Worm (Caenorhabditis elegans) whole organism, L4/young adult: Measurements from ENCODE around the gene T21D12.7.

ENCODE experiments used
- W03F9.2 ChIP-seq: fragments of 150-350 bp; optimal IDR thresholded peaks from 2 replicates; lab custom pipeline; 2014; ENCODE audit warnings: missing biosample characterization, missing genetic modification characterization
- dao-5 ChIP-seq: sonication (generic microtip); optimal IDR thresholded peaks from 2 replicates; lab custom pipeline; 2016; ENCODE audit warnings: missing genotype, missing genetic modification characterization, moderate library complexity, missing compliant biosample characterization
- him-1 ChIP-seq: sonication (generic microtip); optimal IDR thresholded peaks from 2 replicates; lab custom pipeline; 2016; ENCODE audit warnings: missing genotype, missing genetic modification reagents, missing genetic modification characterization, missing compliant biosample characterization

ce11 chrIV:291356-291755 lies at the start of gene T21D12.7:
- TF ChIP-seq W03F9.2 (no peak), dao-5 (tag; lab: Kevin White, UChicago) (no peak), him-1 (tag; lab: Kevin White, UChicago) (no peak)
